Worm (Caenorhabditis elegans): ENCODE results near the gene sms-1.

The sms-1 gene

ce11 chrIV:11480027-11480896, 17.7 kb downstream of the sms-1 start, which contains the start of the genes mbf-1 and nse-4:
Gene mbf-1, minus strand, starts transcription at chrIV:11480369.
Gene nse-4, plus strand, starts transcription at chrIV:11480846.
- no peak for TF ChIP-seq ztf-16 (tag; optimal IDR thresholded peaks at IDR 0.05)
- no peak for TF ChIP-seq fkh-10 (GFP tag; optimal IDR thresholded peaks at IDR 0.05)
- no peak for TF ChIP-seq pha-2 (tag; optimal IDR thresholded peaks at IDR 0.05)
- TF ChIP-seq pag-3 (tag; optimal IDR thresholded peaks at IDR 0.05; ENCODE audit: borderline replicate concordance): no peak
- peak; percentile 77 for TF ChIP-seq unc-55 (GFP tag; optimal IDR thresholded peaks at IDR 0.05)
- no peak for TF ChIP-seq pha-4 (tag; optimal IDR thresholded peaks at IDR 0.05)
- no peak for TF ChIP-seq che-1 (tag; optimal IDR thresholded peaks at IDR 0.05)
- no peak for TF ChIP-seq sdc-2 (tag; optimal IDR thresholded peaks at IDR 0.05)
- TF ChIP-seq ref-2 (tag; optimal IDR thresholded peaks at IDR 0.05): peak; percentile 54
- TF ChIP-seq ceh-24 (tag; optimal IDR thresholded peaks at IDR 0.05): no peak
- TF ChIP-seq ceh-34 (tag; optimal IDR thresholded peaks at IDR 0.05): no peak
- no peak for TF ChIP-seq pros-1 (tag; optimal IDR thresholded peaks at IDR 0.05)
- TF ChIP-seq ceh-9 (tag; optimal IDR thresholded peaks at IDR 0.05): no peak
- no peak for TF ChIP-seq hlh-8 (tag; optimal IDR thresholded peaks at IDR 0.05)
- TF ChIP-seq elt-2 (tag; optimal IDR thresholded peaks at IDR 0.05): peak; percentile 30
- TF ChIP-seq madf-2 (tag; optimal IDR thresholded peaks at IDR 0.05): no peak
- TF ChIP-seq mec-3 (tag; optimal IDR thresholded peaks at IDR 0.05; ENCODE audit: borderline replicate concordance): no peak
- no peak for TF ChIP-seq elt-4 (tag; optimal IDR thresholded peaks at IDR 0.05)
- TF ChIP-seq tbx-2 (tag; optimal IDR thresholded peaks at IDR 0.05): peak; percentile 34
- TF ChIP-seq ceh-31 (tag; optimal IDR thresholded peaks at IDR 0.05): peak; percentile 33
- no peak for TF ChIP-seq gmeb-2 (tag; optimal IDR thresholded peaks at IDR 0.05)
- TF ChIP-seq tbx-7 (tag; optimal IDR thresholded peaks at IDR 0.05): no peak
- peak; percentile 27 for TF ChIP-seq pax-1 (tag; optimal IDR thresholded peaks at IDR 0.05)
- TF ChIP-seq ceh-18 (tag; optimal IDR thresholded peaks at IDR 0.05): no peak
- peak; percentile 68 for TF ChIP-seq nfya-1 (tag; optimal IDR thresholded peaks at IDR 0.05)
- no peak for TF ChIP-seq dve-1 (tag; optimal IDR thresholded peaks at IDR 0.05)

- no peak for TF ChIP-seq fkh-6 (tag; optimal IDR thresholded peaks at IDR 0.05)
- TF ChIP-seq fax-1 (tag; optimal IDR thresholded peaks at IDR 0.05): no peak
- no peak for TF ChIP-seq ahr-1 (tag; optimal IDR thresholded peaks at IDR 0.05)
- TF ChIP-seq pat-9 (tag; optimal IDR thresholded peaks at IDR 0.05): no peak
- TF ChIP-seq hlh-13 (GFP tag; optimal IDR thresholded peaks at IDR 0.05): no peak
These were observed 18.9 kb downstream of the sms-1 start, which contains the start of gene catp-8 for ce11 chrIV:11479095-11479494. Gene catp-8, minus strand, starts transcription at chrIV:11479251.

- TF ChIP-seq che-1 (tag; optimal IDR thresholded peaks at IDR 0.05): no peak
- no peak for TF ChIP-seq syd-9 (tag; optimal IDR thresholded peaks at IDR 0.05)
- TF ChIP-seq Y22D7AL.16 (tag; optimal IDR thresholded peaks at IDR 0.05): no peak
- no peak for TF ChIP-seq C38D4.7 (GFP tag; optimal IDR thresholded peaks at IDR 0.05)
These were observed 22.9 kb downstream of the sms-1 start for ce11 chrIV:11475080-11475479.

- TF ChIP-seq ref-2 (tag; optimal IDR thresholded peaks at IDR 0.05) (peak; percentile 87), dve-1 (tag; optimal IDR thresholded peaks at IDR 0.05) (peak; percentile 91), K09A11.1 (tag; optimal IDR thresholded peaks at IDR 0.05; ENCODE audit: insufficient read depth) (peak; percentile 55), ceh-30 (tag; optimal IDR thresholded peaks at IDR 0.05) (peak; percentile 77), pros-1 (tag; optimal IDR thresholded peaks at IDR 0.05) (peak; percentile 42), nhr-11 (tag; optimal IDR thresholded peaks at IDR 0.05) (no peak), mec-3 (tag; optimal IDR thresholded peaks at IDR 0.05; ENCODE audit: borderline replicate concordance) (peak; percentile 70), lin-11 (tag; optimal IDR thresholded peaks at IDR 0.05) (peak; percentile 88), fax-1 (tag; optimal IDR thresholded peaks at IDR 0.05) (peak; percentile 87), unc-42 (tag; optimal IDR thresholded peaks at IDR 0.05) (peak; percentile 19), gmeb-2 (tag; optimal IDR thresholded peaks at IDR 0.05) (peak; percentile 92), ets-4 (tag; optimal IDR thresholded peaks at IDR 0.05) (peak; percentile 79), sox-2 (GFP tag; IDR thresholded peaks at IDR 0.05) (peak; percentile 93), ceh-48 (tag; optimal IDR thresholded peaks at IDR 0.05) (peak; percentile 87), hlh-6 (tag; optimal IDR thresholded peaks at IDR 0.05) (peak; percentile 94), zip-5 (tag; optimal IDR thresholded peaks at IDR 0.05) (peak; percentile 83), ceh-19 (GFP tag; optimal IDR thresholded peaks at IDR 0.05) (peak; percentile 95), C08G9.2 (tag; optimal IDR thresholded peaks at IDR 0.05) (peak; percentile 83), unc-86 (tag; optimal IDR thresholded peaks at IDR 0.05) (peak; percentile 96)
These were observed 23.9 kb downstream of the sms-1 start for ce11 chrIV:11474067-11474466.

Measured in whole organism, late embryonic.